Worm (Caenorhabditis elegans): ENCODE data around the gene T28C6.10.

Gene T28C6.10

DNA sequence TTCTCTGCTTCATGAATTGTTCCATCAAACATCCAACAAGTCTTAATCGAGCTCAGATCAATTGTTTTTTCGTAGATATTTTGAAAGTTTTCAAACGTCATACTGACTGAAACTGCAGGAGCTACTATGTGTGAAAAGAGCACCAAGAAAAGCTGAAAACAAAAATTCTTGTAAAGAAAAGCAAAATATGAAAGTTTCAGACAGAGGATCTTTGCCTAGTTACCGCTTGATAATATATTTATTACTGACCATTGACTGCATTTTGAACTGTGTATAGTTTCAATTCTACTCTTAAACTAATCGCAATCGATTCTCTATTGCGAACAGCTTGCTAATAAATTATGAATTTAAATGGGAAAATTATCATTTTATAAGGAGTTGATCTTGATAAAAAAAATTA, 19.5 kb upstream of the T28C6.10 start, which contains the start of gene clec-182:
Gene clec-182 (minus strand): TSS at position 101 of the 400 bp plus-strand sequence.
- TF ChIP-seq egl-44 (GFP tag; IDR thresholded peaks at IDR 0.05) = no peak
- TF ChIP-seq ceh-91 (GFP tag; IDR thresholded peaks at IDR 0.05) = no peak
- no peak for TF ChIP-seq rec-8 (tag; optimal IDR thresholded peaks at IDR 0.05)
- TF ChIP-seq F23B12.7 (tag; optimal IDR thresholded peaks at IDR 0.05; ENCODE audit: insufficient read depth) = no peak
- no peak for TF ChIP-seq Y53F4B.3 (GFP tag; IDR thresholded peaks at IDR 0.05)
- no peak for TF ChIP-seq K11D2.4 (GFP tag; IDR thresholded peaks at IDR 0.05)
- TF ChIP-seq B0035.1 (tag; optimal IDR thresholded peaks at IDR 0.05) = no peak
- no peak for TF ChIP-seq mel-28 (tag; optimal IDR thresholded peaks at IDR 0.05; ENCODE audit: borderline replicate concordance)
- no peak for TF ChIP-seq lag-1 (GFP tag; IDR thresholded peaks at IDR 0.05)
- TF ChIP-seq F57C9.4 (tag; optimal IDR thresholded peaks at IDR 0.05) = no peak
- TF ChIP-seq ztf-25 (GFP tag; IDR thresholded peaks at IDR 0.05) = no peak
- no peak for TF ChIP-seq attf-3 (GFP tag; conservative IDR thresholded peaks at IDR 0.05)
- no peak for TF ChIP-seq aptf-3 (GFP tag; IDR thresholded peaks at IDR 0.05)
- no peak for TF ChIP-seq tlf-1 (GFP tag; optimal IDR thresholded peaks at IDR 0.05)

DNA sequence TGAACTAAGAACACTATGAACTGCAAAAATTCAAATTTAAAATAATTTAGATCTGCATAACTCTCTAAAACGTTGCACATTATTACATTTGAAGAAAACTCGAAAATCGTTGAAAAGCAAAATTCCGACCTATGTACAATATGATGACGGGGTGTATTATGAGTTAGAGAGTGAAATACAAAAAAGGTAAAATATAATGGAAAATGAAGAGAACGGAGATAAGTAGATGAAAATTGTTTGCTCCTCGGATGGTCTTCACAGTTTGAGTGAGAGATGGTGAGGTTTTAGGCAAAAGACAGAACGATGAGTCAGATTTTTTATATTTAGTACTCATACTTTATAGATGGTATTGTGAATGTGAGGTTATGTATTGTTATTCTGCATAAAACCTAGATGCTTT, 10.4 kb upstream of the T28C6.10 start:
- TF ChIP-seq madf-6 (GFP tag; IDR thresholded peaks at IDR 0.05) = no peak
- TF ChIP-seq nhr-80 (tag; optimal IDR thresholded peaks at IDR 0.05) = peak; percentile 35

DNA sequence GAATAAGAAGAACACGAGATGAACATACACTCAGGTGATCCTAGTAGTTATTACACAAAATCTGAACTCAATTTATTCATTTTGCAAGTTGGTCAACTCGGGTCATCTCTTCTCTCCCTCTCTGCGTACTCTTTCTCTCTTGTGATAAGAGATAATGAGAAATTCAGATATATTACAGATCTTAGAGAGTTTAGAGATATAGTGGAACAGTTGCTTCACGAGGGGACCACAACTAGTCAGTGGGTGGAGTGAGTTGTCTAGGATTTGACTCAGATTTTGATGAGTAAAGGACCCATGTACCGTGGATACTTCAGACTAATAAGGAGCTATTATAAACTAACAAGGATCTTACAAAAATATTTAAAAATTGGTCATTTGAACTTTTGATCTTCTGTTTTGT, 4.1 kb upstream of the T28C6.10 start, which contains the start of gene exc-5:
Gene exc-5 (minus strand): TSS at position 57 of the 400 bp plus-strand sequence.
- no peak for TF ChIP-seq F39B2.1 (GFP tag; IDR thresholded peaks at IDR 0.05)
- TF ChIP-seq hsf-1 (GFP tag; IDR thresholded peaks at IDR 0.05) = no peak
- no peak for TF ChIP-seq fkh-3 (tag; optimal IDR thresholded peaks at IDR 0.05)
- TF ChIP-seq let-607 (tag; optimal IDR thresholded peaks at IDR 0.05) = no peak
- no peak for TF ChIP-seq ceh-91 (GFP tag; IDR thresholded peaks at IDR 0.05)
- no peak for TF ChIP-seq F57A8.1 (GFP tag; optimal IDR thresholded peaks at IDR 0.05)
- no peak for TF ChIP-seq nfyb-1 (GFP tag; IDR thresholded peaks at IDR 0.05)
- no peak for TF ChIP-seq ceh-27 (GFP tag; optimal IDR thresholded peaks at IDR 0.05)
- no peak for TF ChIP-seq F22D6.2 (tag; optimal IDR thresholded peaks at IDR 0.05)

DNA sequence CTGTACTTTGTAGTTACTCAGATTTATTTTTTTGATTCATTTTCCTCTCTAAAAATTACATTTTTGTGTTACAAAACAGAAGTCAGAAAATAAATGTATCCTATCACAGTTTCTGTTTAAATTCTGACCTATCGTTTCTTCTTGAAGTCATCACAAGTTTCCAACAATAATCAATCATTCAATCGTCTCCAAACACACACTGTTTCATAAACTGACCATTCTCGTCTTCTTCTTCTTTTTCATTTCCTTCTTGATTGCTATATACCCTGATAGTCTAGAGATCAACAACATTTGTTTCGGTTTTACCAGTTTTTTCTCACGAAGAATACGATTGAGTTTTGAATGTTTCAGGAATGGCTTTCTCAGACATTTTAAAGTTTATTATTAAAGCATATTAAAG, 2.6 kb upstream of the T28C6.10 start:
- TF ChIP-seq pbrm-1 (GFP tag; IDR thresholded peaks at IDR 0.05) (no peak), B0035.1 (tag; optimal IDR thresholded peaks at IDR 0.05) (no peak), B0336.3 (GFP tag; IDR thresholded peaks at IDR 0.05) (no peak), ztf-3 (GFP tag; optimal IDR thresholded peaks at IDR 0.05) (no peak), ztf-26 (tag; optimal IDR thresholded peaks at IDR 0.05) (no peak), F39B2.1 (GFP tag; IDR thresholded peaks at IDR 0.05) (no peak), ceh-91 (GFP tag; IDR thresholded peaks at IDR 0.05) (no peak), attf-3 (GFP tag; conservative IDR thresholded peaks at IDR 0.05) (no peak), madf-8 (GFP tag; conservative IDR thresholded peaks at IDR 0.05) (no peak), attf-5 (GFP tag; optimal IDR thresholded peaks at IDR 0.05) (no peak), bed-1 (GFP tag; IDR thresholded peaks at IDR 0.05) (no peak), tbp1 (GFP tag; optimal IDR thresholded peaks at IDR 0.05) (no peak), atf-7 (tag; optimal IDR thresholded peaks at IDR 0.05) (no peak), K12H6.12 (tag; optimal IDR thresholded peaks at IDR 0.05) (no peak), D2030.7 (GFP tag; IDR thresholded peaks at IDR 0.05) (no peak), Y67H2A.10 (GFP tag; conservative IDR thresholded peaks at IDR 0.05) (no peak), B0261.1 (tag; optimal IDR thresholded peaks at IDR 0.05) (no peak), F57A8.1 (GFP tag; optimal IDR thresholded peaks at IDR 0.05) (no peak), Y53F4B.3 (GFP tag; IDR thresholded peaks at IDR 0.05) (no peak)

Data from whole organism, young adult.